Worm (Caenorhabditis elegans) whole organism, L4 larva: Measurements from ENCODE around the gene C38D4.7.
A peak's percentile ranks its signal among the peaks of the same experiment; 100 is the strongest.

Experiments used
- D1046.2 ChIP-seq: fragments of 200-800 bp; sonication (Bioruptor generic); IDR thresholded peaks from 2 replicates; pipeline ENCODE4 v1.3.6; 2022; ENCODE audit warnings: missing genetic modification characterization, missing compliant biosample characterization
- R02D3.7 ChIP-seq: fragments of 150-350 bp; sonication (generic microtip); optimal IDR thresholded peaks from 3 replicates; lab custom pipeline; 2014; ENCODE audit warnings: missing biosample characterization, missing genetic modification characterization
- Y105C5A.15 ChIP-seq: fragments of 200-800 bp; sonication (Bioruptor generic); IDR thresholded peaks from 2 replicates; pipeline ENCODE4 v1.3.6; 2022; ENCODE audit warnings: missing genetic modification characterization, missing compliant biosample characterization
- Y75B8A.6 ChIP-seq: fragments of 200-800 bp; sonication (Bioruptor generic); IDR thresholded peaks from 2 replicates; pipeline ENCODE4 v1.3.6; 2022; ENCODE audit warnings: missing genetic modification reagents, missing genetic modification characterization, missing compliant biosample characterization
- aha-1 ChIP-seq: fragments of 150-350 bp; peaks from one replicate; lab custom pipeline; 2014; ENCODE audit warnings: missing biosample characterization, missing genetic modification characterization
- aly-2 ChIP-seq: sonication (generic microtip); optimal IDR thresholded peaks from 2 replicates; lab custom pipeline; 2018; ENCODE audit warnings: missing biosample characterization, missing genetic modification characterization
- ceh-20 ChIP-seq: fragments of 200-800 bp; sonication (Bioruptor generic); IDR thresholded peaks from 2 replicates; pipeline ENCODE4 v1.3.6; 2022; ENCODE audit warnings: missing genetic modification reagents, missing genetic modification characterization, missing compliant biosample characterization
- ceh-62 ChIP-seq: sonication (generic microtip); optimal IDR thresholded peaks from 2 replicates; lab custom pipeline; 2017; ENCODE audit warnings: missing biosample characterization, missing genetic modification characterization
- ctbp-1 ChIP-seq: fragments of 200-800 bp; sonication (Bioruptor generic); IDR thresholded peaks from 2 replicates; pipeline ENCODE4 v1.3.6; 2022; ENCODE audit warnings: missing genetic modification reagents, missing genetic modification characterization, missing compliant biosample characterization
- dmd-6 ChIP-seq: fragments of 200-800 bp; sonication (Bioruptor generic); IDR thresholded peaks from 2 replicates; pipeline ENCODE4 v1.3.6; 2022; ENCODE audit warnings: missing genetic modification reagents, missing genetic modification characterization, missing compliant biosample characterization
- dmd-8 ChIP-seq: fragments of 200-800 bp; sonication (Bioruptor generic); IDR thresholded peaks from 2 replicates; pipeline ENCODE4 v1.3.6; 2022; ENCODE audit warnings: missing genetic modification characterization, missing compliant biosample characterization
- dpl-1 ChIP-seq: fragments of 150-350 bp; optimal IDR thresholded peaks from 2 replicates; lab custom pipeline; 2014; ENCODE audit warnings: missing biosample characterization, missing genetic modification reagents, missing genetic modification characterization
- dve-1 ChIP-seq: sonication (generic microtip); optimal IDR thresholded peaks from 2 replicates; lab custom pipeline; 2017; ENCODE audit warnings: antibody characterized with exemption, mild to moderate bottlenecking, missing genetic modification characterization, missing compliant biosample characterization; ENCODE audit not compliant: insufficient read depth
- gei-8 ChIP-seq: fragments of 200-800 bp; sonication (Bioruptor generic); optimal IDR thresholded peaks from 2 replicates; lab custom pipeline; 2018; ENCODE audit warnings: mild to moderate bottlenecking, missing genetic modification characterization, missing compliant biosample characterization
- lim-7 ChIP-seq: fragments of 200-800 bp; sonication (Bioruptor generic); IDR thresholded peaks from 2 replicates; pipeline ENCODE4 v1.3.6; 2022; ENCODE audit warnings: missing genetic modification characterization, missing compliant biosample characterization
- lsy-2 ChIP-seq, 2 experiments: fragments of 150-350 bp in 1 of 2; sonication (generic microtip) in 1 of 2; optimal IDR thresholded peaks; 2 replicates each; lab custom pipeline; 2014 to 2017; ENCODE audit warnings: missing biosample characterization in 2 of 2, missing genetic modification characterization in 2 of 2
- mxl-2 ChIP-seq: fragments of 200-800 bp; sonication (Bioruptor generic); conservative IDR thresholded peaks from 2 replicates; pipeline ENCODE4 v1.3.6; 2022; ENCODE audit warnings: missing genetic modification reagents, missing genetic modification characterization, missing compliant biosample characterization
- mxl-3 ChIP-seq: fragments of 200-800 bp; sonication (Bioruptor generic); optimal IDR thresholded peaks from 2 replicates; lab custom pipeline; 2018; ENCODE audit warnings: mild to moderate bottlenecking, missing genetic modification characterization, missing compliant biosample characterization
- nhr-28 ChIP-seq: fragments of 150-350 bp; optimal IDR thresholded peaks from 2 replicates; lab custom pipeline; 2014; ENCODE audit warnings: missing biosample characterization, missing genetic modification characterization
- nhr-41 ChIP-seq: fragments of 200-800 bp; sonication (Bioruptor generic); IDR thresholded peaks from 2 replicates; pipeline ENCODE4 v1.3.6; 2022; ENCODE audit warnings: missing genetic modification reagents, missing genetic modification characterization, missing compliant biosample characterization
- php-3 ChIP-seq: fragments of 200-800 bp; sonication (Bioruptor generic); IDR thresholded peaks from 2 replicates; pipeline ENCODE4 v1.3.6; 2022; ENCODE audit warnings: missing genetic modification reagents, missing genetic modification characterization, missing compliant biosample characterization
- rbr-2 ChIP-seq: sonication (generic microtip); optimal IDR thresholded peaks from 2 replicates; lab custom pipeline; 2016; ENCODE audit warnings: missing genotype, missing genetic modification characterization, missing compliant biosample characterization
- skn-1 ChIP-seq: fragments of 150-350 bp; optimal IDR thresholded peaks from 2 replicates; lab custom pipeline; 2014; ENCODE audit warnings: missing biosample characterization, missing genetic modification characterization
- snpc-1.2 ChIP-seq: fragments of 200-800 bp; sonication (Bioruptor generic); IDR thresholded peaks from 2 replicates; pipeline ENCODE4 v1.3.6; 2022; ENCODE audit warnings: missing genetic modification reagents, missing genetic modification characterization, missing compliant biosample characterization
- spr-1 ChIP-seq: sonication (generic microtip); optimal IDR thresholded peaks from 2 replicates; lab custom pipeline; 2016; ENCODE audit warnings: mild to moderate bottlenecking, missing genetic modification characterization, missing compliant biosample characterization
- unc-130 ChIP-seq: sonication (generic microtip); optimal IDR thresholded peaks from 2 replicates; lab custom pipeline; 2016; ENCODE audit warnings: missing genetic modification reagents, missing genetic modification characterization, missing compliant biosample characterization
- unc-39 ChIP-seq: sonication (generic microtip); optimal IDR thresholded peaks from 2 replicates; lab custom pipeline; 2017; ENCODE audit warnings: missing biosample characterization, missing genetic modification characterization
- unc-62 ChIP-seq, 3 experiments: fragments of 150-350 bp in 1 of 3; sonication (generic microtip); optimal IDR thresholded peaks in 2 of 3; peaks in 1 of 3; 1 replicate in 1 of 3; 2 replicates in 2 of 3; lab custom pipeline; 2014 to 2017; ENCODE audit warnings: missing biosample characterization in 3 of 3, missing genetic modification characterization in 3 of 3, missing genetic modification reagents in 3 of 3, missing genotype in 1 of 3
- vab-7 ChIP-seq: fragments of 200-800 bp; sonication (Bioruptor generic); IDR thresholded peaks from 2 replicates; pipeline ENCODE4 v1.3.6; 2022; ENCODE audit warnings: missing genetic modification reagents, missing genetic modification characterization, missing compliant biosample characterization

C38D4.7 gene

DNA sequence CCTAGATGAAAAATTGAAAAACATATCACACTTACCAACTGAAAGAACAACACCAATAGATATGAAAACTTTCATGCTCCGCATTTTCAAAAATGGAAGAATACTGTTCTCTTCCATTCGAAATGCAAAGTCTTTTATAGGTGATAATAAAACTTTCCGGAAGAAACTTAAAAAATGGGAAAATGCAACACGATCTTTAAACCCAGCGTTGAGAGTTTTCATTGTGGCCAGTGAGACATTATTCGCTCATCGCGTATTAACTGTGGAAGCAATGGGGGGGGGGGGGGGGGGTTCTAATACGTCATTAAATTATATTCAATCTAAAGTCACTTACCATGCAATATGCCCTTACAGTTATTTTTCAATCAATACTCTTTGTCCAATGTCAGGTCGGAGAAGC lies 33.2 kb upstream of the C38D4.7 start, which contains the start of the genes clec-157 and fkh-5:
TSS of gene clec-157 (minus strand) at position 101 of the 400 bp plus-strand sequence.
TSS of gene fkh-5 (plus strand) at position 336 of the 400 bp plus-strand sequence.
- peak in 1 of 2 experiments; percentile 63 for TF ChIP-seq unc-62 (GFP tag; optimal IDR thresholded peaks at IDR 0.05 in 1 of 2; lab: Kevin White, UChicago)
- TF ChIP-seq unc-62 (tag; optimal IDR thresholded peaks at IDR 0.05; lab: Kevin White, UChicago) = no peak
- no peak for TF ChIP-seq dmd-8 (GFP tag; lab: Robert Waterston, UW)

DNA sequence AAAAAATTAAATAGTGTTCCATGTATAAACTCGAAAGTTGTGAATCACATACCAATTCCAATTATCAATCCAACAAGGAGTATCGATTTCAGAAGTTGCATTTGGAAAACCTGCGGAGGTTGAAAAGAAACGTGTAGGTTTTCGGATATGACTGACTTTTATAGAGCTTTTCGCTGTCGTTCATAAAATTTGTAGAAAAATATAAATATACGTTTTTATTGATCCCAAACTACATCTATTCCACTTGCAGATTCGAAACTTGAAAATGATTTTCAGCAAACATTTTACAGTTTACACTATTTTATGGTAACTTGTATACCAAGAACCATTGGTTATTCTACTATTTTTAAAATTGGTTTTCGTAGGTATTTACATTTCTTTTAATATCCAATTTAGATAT lies 31.1 kb upstream of the C38D4.7 start, which contains the start of gene clec-156:
TSS of gene clec-156 (minus strand) at position 101 of the 400 bp plus-strand sequence.
- TF ChIP-seq unc-62 (GFP tag; optimal IDR thresholded peaks at IDR 0.05 in 1 of 2; lab: Kevin White, UChicago) (peak in 1 of 2 experiments; percentile 51), unc-62 (tag; optimal IDR thresholded peaks at IDR 0.05; lab: Kevin White, UChicago) (no peak), nhr-41 (GFP tag; lab: Robert Waterston, UW) (no peak), rbr-2 (tag; lab: Kevin White, UChicago) (no peak)

DNA sequence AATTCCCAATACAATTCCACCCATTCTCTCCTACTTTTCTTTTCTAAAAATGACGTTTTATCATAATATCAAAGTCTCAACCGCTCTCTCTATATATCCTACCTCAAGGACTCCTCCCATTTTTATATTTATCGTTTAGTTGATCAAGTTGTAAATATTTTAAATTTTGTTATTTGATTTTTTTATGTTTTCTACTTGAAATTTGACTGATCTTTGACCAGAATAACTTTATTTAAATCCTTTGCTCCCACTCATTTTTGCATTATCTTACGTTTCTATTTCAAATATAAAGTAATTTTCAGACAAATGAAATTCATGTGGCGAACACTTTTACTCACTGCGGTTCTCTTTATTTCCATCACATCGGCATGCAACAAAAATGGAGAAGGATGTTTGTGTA lies 26.3 kb upstream of the C38D4.7 start, which contains the start of the genes acbp-7 and F26A1.19:
TSS of gene acbp-7 (plus strand) at position 301 of the 400 bp plus-strand sequence.
TSS of gene F26A1.19 (plus strand) at position 303 of the 400 bp plus-strand sequence.
- no peak for TF ChIP-seq mxl-2 (GFP tag; lab: Robert Waterston, UW)
- TF ChIP-seq unc-130 = no peak
- TF ChIP-seq Y75B8A.6 (GFP tag; lab: Robert Waterston, UW) = no peak
- no peak for TF ChIP-seq dpl-1 (GFP tag; lab: Kevin White, UChicago)
- TF ChIP-seq ctbp-1 (GFP tag; lab: Robert Waterston, UW) = no peak
- no peak for TF ChIP-seq php-3 (GFP tag; lab: Robert Waterston, UW)
- no peak for TF ChIP-seq ceh-62 (tag; lab: Kevin White, UChicago)
- TF ChIP-seq, all 104 proteins: peak for 0

DNA sequence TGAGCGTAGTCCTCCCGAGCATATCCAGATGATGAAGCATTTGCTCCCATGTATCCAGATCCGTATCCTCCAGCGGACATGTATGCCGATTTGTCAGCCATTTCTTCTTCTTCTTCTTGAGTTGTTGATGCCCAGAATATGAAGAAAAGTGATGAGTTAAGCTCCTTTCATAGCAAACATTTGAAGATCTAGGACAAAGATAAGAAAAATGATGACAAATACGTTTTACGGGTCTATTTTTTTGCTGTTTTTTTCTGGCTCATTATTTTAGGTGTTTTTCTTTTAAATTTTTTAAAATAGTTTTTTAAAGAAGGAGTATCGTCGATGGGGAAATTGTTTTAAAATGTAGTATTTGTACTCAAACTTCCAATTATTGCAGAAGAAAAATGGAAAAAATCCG lies 19.1 kb upstream of the C38D4.7 start, which contains the start of gene nspd-9:
TSS of gene nspd-9 (minus strand) at position 101 of the 400 bp plus-strand sequence.
- no peak for TF ChIP-seq lsy-2 (tag; optimal IDR thresholded peaks at IDR 0.05; lab: Kevin White, UChicago)
- no peak for TF ChIP-seq Y75B8A.6 (GFP tag; lab: Robert Waterston, UW)
- TF ChIP-seq skn-1 (tag; lab: Kevin White, UChicago) = no peak
- TF ChIP-seq dmd-6 (GFP tag; lab: Robert Waterston, UW) = no peak
- no peak for TF ChIP-seq unc-39 (tag; lab: Kevin White, UChicago)

DNA sequence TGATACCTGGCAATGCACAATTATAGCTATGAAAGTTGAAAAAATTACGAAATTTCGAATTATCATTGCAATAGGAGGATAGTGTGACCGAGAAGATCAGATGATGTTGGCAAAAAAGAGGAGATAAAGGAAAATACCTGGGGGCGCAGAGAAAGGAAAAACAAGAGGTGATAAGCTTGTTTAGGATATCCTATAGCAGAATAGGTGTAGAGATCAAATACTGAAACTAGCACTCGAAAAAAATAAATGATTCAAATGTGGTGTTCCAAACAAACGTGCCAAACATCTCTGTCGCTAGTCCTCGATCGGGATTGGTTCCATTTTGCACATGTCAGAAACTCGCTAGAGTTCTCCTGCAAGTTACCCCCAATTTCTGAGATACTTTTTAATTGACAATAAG lies 18.3 kb upstream of the C38D4.7 start, which contains the start of gene F26A1.9:
TSS of gene F26A1.9 (minus strand) at position 101 of the 400 bp plus-strand sequence.
- TF ChIP-seq aha-1 (tag; lab: Kevin White, UChicago) (no peak), D1046.2 (GFP tag; lab: Robert Waterston, UW) (no peak), vab-7 (GFP tag; lab: Robert Waterston, UW) (no peak), nhr-28 (no peak), mxl-3 (GFP tag; lab: Kevin White, UChicago) (no peak), snpc-1.2 (GFP tag; lab: Robert Waterston, UW) (no peak), Y75B8A.6 (GFP tag; lab: Robert Waterston, UW) (no peak), aly-2 (tag; lab: Kevin White, UChicago) (no peak), dve-1 (no peak), lim-7 (no peak), unc-62 (GFP tag; optimal IDR thresholded peaks at IDR 0.05 in 1 of 2; lab: Kevin White, UChicago) (no peak), unc-62 (tag; optimal IDR thresholded peaks at IDR 0.05; lab: Kevin White, UChicago) (no peak), R02D3.7 (tag; lab: Kevin White, UChicago) (no peak), php-3 (GFP tag; lab: Robert Waterston, UW) (no peak), spr-1 (tag; lab: Kevin White, UChicago) (no peak), gei-8 (GFP tag; lab: Kevin White, UChicago) (no peak)

DNA sequence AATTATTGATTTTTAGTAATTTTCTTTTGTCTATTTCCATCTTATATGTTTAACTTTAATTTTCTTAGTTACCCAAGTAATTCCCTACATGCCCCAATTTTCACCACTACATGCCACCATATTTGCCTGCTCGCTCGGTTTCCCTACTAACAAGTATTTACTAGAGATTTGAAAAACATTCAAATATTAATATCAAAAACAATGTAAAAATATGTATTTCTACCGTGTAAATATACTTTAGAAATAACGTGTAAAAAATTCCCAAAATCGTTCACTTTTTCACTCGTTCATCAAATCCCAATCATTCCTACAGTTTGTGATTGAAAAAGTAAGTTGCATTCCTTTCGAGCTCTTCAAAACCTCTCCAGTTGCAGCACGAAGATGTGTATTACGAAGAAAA lies 15.5 kb upstream of the C38D4.7 start, which contains the start of gene F26A1.3:
TSS of gene F26A1.3 (plus strand) at position 301 of the 400 bp plus-strand sequence.
- TF ChIP-seq Y105C5A.15 (GFP tag; lab: Robert Waterston, UW) (no peak), ceh-20 (GFP tag; lab: Robert Waterston, UW) (no peak)
